Fruit fly (Drosophila melanogaster) whole organism, wandering third instar larva: ENCODE measurements around the gene CG9121.
A peak's percentile ranks its signal among the peaks of the same experiment; 100 is the strongest.

Experiments
- Abd-B ChIP-seq: fragments of >200 bp; optimal IDR thresholded peaks from 2 replicates; lab custom pipeline; 2017; ENCODE audit warnings: missing biosample characterization, missing genetic modification characterization
- CG32264 ChIP-seq: fragments of 200-800 bp; sonication (Bioruptor generic); optimal IDR thresholded peaks from 2 replicates; lab custom pipeline; 2016; ENCODE audit warnings: missing biosample characterization, missing genetic modification characterization
- CG9705 ChIP-seq: fragments of 200-800 bp; sonication (Bioruptor generic); optimal IDR thresholded peaks from 2 replicates; lab custom pipeline; 2018; ENCODE audit warnings: missing biosample characterization, mild to moderate bottlenecking, missing genetic modification characterization
- CrebA ChIP-seq: fragments of 200-800 bp; sonication (Bioruptor generic); optimal IDR thresholded peaks from 2 replicates; lab custom pipeline; 2016; ENCODE audit warnings: missing biosample characterization, mild to moderate bottlenecking, missing genetic modification characterization, borderline replicate concordance
- Dfd ChIP-seq: fragments of >200 bp; optimal IDR thresholded peaks from 2 replicates; lab custom pipeline; 2017; ENCODE audit warnings: missing biosample characterization, missing genetic modification characterization
- Dif ChIP-seq: fragments of 200-275, 200-300 bp; sonication (Bioruptor generic); optimal IDR thresholded peaks from 2 replicates; lab custom pipeline; 2018; ENCODE audit warnings: missing biosample characterization, missing genetic modification characterization; ENCODE audit not compliant: partially characterized antibody
- GATAd ChIP-seq: sonication (Bioruptor generic); optimal IDR thresholded peaks from 2 replicates; lab custom pipeline; 2016; ENCODE audit warnings: missing biosample characterization, missing genetic modification characterization
- HLH106 ChIP-seq: fragments of 200-800 bp; optimal IDR thresholded peaks from 3 replicates; lab custom pipeline; 2019; ENCODE audit warnings: missing biosample characterization, mild to moderate bottlenecking, missing genetic modification characterization, moderate library complexity
- Hnf4 ChIP-seq: fragments of 200-800 bp; sonication (Bioruptor generic); optimal IDR thresholded peaks from 2 replicates; lab custom pipeline; 2016; ENCODE audit warnings: missing biosample characterization, mild to moderate bottlenecking, missing genetic modification characterization
- Hr78 ChIP-seq: fragments of >200 bp; optimal IDR thresholded peaks from 2 replicates; lab custom pipeline; 2017; ENCODE audit warnings: missing biosample characterization, missing genetic modification characterization
- Hr83 ChIP-seq: fragments of 200-300 bp; sonication (Bioruptor generic); optimal IDR thresholded peaks from 2 replicates; lab custom pipeline; 2016; ENCODE audit warnings: missing biosample characterization, mild to moderate bottlenecking, missing genetic modification characterization, moderate library complexity; ENCODE audit not compliant: poor library complexity, severe bottlenecking
- Jra ChIP-seq: sonication (Bioruptor generic); optimal IDR thresholded peaks from 2 replicates; lab custom pipeline; 2016; ENCODE audit warnings: missing biosample characterization, missing genetic modification characterization
- Mio ChIP-seq: sonication (Bioruptor generic); optimal IDR thresholded peaks from 2 replicates; lab custom pipeline; 2016; ENCODE audit warnings: missing biosample characterization, missing genetic modification characterization
- Myc ChIP-seq: fragments of >200 bp; optimal IDR thresholded peaks from 2 replicates; lab custom pipeline; 2017
- N ChIP-seq: fragments of >200 bp; optimal IDR thresholded peaks from 2 replicates; lab custom pipeline; 2018; ENCODE audit warnings: missing biosample characterization, missing external identifiers, missing genetic modification characterization
- OdsH ChIP-seq: fragments of 200-800 bp; sonication (Bioruptor generic); optimal IDR thresholded peaks from 2 replicates; lab custom pipeline; 2016; ENCODE audit warnings: missing biosample characterization, mild to moderate bottlenecking, missing genetic modification characterization
- Rel ChIP-seq, 2 experiments: fragments of 200-800 bp; sonication (Bioruptor generic) in 1 of 2; optimal IDR thresholded peaks; 2 replicates in 1 of 2; 3 replicates in 1 of 2; lab custom pipeline; 2016 to 2019; ENCODE audit warnings: mild to moderate bottlenecking in 2 of 2, missing biosample characterization in 2 of 2, missing genetic modification characterization in 2 of 2, moderate library complexity in 1 of 2
- Sp1 ChIP-seq: fragments of 200-800 bp; sonication (Bioruptor generic); optimal IDR thresholded peaks from 3 replicates; lab custom pipeline; 2019; ENCODE audit warnings: missing biosample characterization, mild to moderate bottlenecking, missing genetic modification characterization, moderate library complexity
- Vsx2 ChIP-seq: fragments of 200-300, 225-300 bp; sonication (Bioruptor generic); optimal IDR thresholded peaks from 2 replicates; lab custom pipeline; 2018; ENCODE audit warnings: missing biosample characterization, missing genetic modification characterization; ENCODE audit not compliant: partially characterized antibody
- br ChIP-seq: fragments of 200-800 bp; sonication (Bioruptor generic); optimal IDR thresholded peaks from 2 replicates; lab custom pipeline; 2016; ENCODE audit warnings: missing biosample characterization, missing genetic modification characterization
- brk ChIP-seq: fragments of 200-800 bp; sonication (Bioruptor generic); optimal IDR thresholded peaks from 2 replicates; lab custom pipeline; 2016; ENCODE audit warnings: missing biosample characterization, mild to moderate bottlenecking, missing genetic modification characterization
- dl ChIP-seq, 2 experiments: fragments of 175-275, 200-275 bp in 1 of 2; fragments of 200-275 bp in 1 of 2; sonication (Bioruptor generic); optimal IDR thresholded peaks; lab custom pipeline; 2018; ENCODE audit warnings: mild to moderate bottlenecking in 2 of 2, missing biosample characterization in 2 of 2, missing genetic modification characterization in 2 of 2, moderate library complexity in 2 of 2; ENCODE audit not compliant: partially characterized antibody in 2 of 2, insufficient read depth in 1 of 2
- dmrt93B ChIP-seq: fragments of 200-800 bp; sonication (Bioruptor generic); optimal IDR thresholded peaks from 2 replicates; lab custom pipeline; 2018; ENCODE audit warnings: missing biosample characterization, mild to moderate bottlenecking, missing genetic modification characterization
- dsf ChIP-seq: sonication (Bioruptor generic); optimal IDR thresholded peaks from 2 replicates; lab custom pipeline; 2016; ENCODE audit warnings: missing biosample characterization, missing genetic modification characterization, borderline replicate concordance
- ey ChIP-seq: fragments of 200-800 bp; sonication (Bioruptor generic); optimal IDR thresholded peaks from 2 replicates; lab custom pipeline; 2016; ENCODE audit warnings: missing biosample characterization, missing genetic modification characterization
- foxo ChIP-seq, 2 experiments: fragments of 200-800 bp; sonication (Bioruptor generic); optimal IDR thresholded peaks; 2 replicates in 1 of 2; 3 replicates in 1 of 2; lab custom pipeline; 2016 to 2017; ENCODE audit warnings: missing biosample characterization in 2 of 2, missing genetic modification characterization in 2 of 2
- fru ChIP-seq: fragments of 200-800 bp; sonication (Bioruptor generic); optimal IDR thresholded peaks from 3 replicates; lab custom pipeline; 2016; ENCODE audit warnings: missing biosample characterization, mild to moderate bottlenecking, missing genetic modification characterization
- h ChIP-seq: fragments of 200-800 bp; sonication (Bioruptor generic); optimal IDR thresholded peaks from 3 replicates; lab custom pipeline; 2016; ENCODE audit warnings: missing biosample characterization, mild to moderate bottlenecking, missing genetic modification characterization
- jim ChIP-seq: fragments of 175-275, 200-325 bp; sonication (Bioruptor generic); optimal IDR thresholded peaks from 2 replicates; lab custom pipeline; 2016; ENCODE audit warnings: missing biosample characterization, mild to moderate bottlenecking, missing genetic modification characterization
- lola ChIP-seq: fragments of >200 bp; optimal IDR thresholded peaks from 2 replicates; lab custom pipeline; 2017; ENCODE audit warnings: missing biosample characterization, missing genetic modification characterization
- pan ChIP-seq: fragments of >200 bp; optimal IDR thresholded peaks from 2 replicates; lab custom pipeline; 2017
- psq ChIP-seq: fragments of 200-800 bp; sonication (Bioruptor generic); optimal IDR thresholded peaks from 3 replicates; lab custom pipeline; 2017; ENCODE audit warnings: missing biosample characterization, mild to moderate bottlenecking, missing genetic modification characterization, moderate library complexity
- rgr ChIP-seq: fragments of 200-800 bp; sonication (Bioruptor generic); optimal IDR thresholded peaks from 3 replicates; lab custom pipeline; 2016; ENCODE audit warnings: missing biosample characterization, mild to moderate bottlenecking, missing genetic modification characterization
- sage ChIP-seq: fragments of 200-800 bp; sonication (Bioruptor generic); optimal IDR thresholded peaks from 2 replicates; lab custom pipeline; 2016; ENCODE audit warnings: missing biosample characterization, mild to moderate bottlenecking, missing genetic modification characterization
- sv ChIP-seq: fragments of 200-800 bp; sonication (Bioruptor generic); optimal IDR thresholded peaks from 3 replicates; lab custom pipeline; 2016; ENCODE audit warnings: missing biosample characterization, missing genetic modification characterization
- tai ChIP-seq: sonication (Bioruptor generic); optimal IDR thresholded peaks from 2 replicates; lab custom pipeline; 2016; ENCODE audit warnings: missing biosample characterization, missing genetic modification characterization
- usp ChIP-seq: fragments of >200 bp; optimal IDR thresholded peaks from 2 replicates; lab custom pipeline; 2017; ENCODE audit warnings: missing biosample characterization, missing genetic modification characterization
- woc ChIP-seq: sonication (Bioruptor generic); optimal IDR thresholded peaks from 2 replicates; lab custom pipeline; 2016; ENCODE audit warnings: missing biosample characterization, mild to moderate bottlenecking, missing genetic modification characterization

Gene CG9121

dm6 chr2L:5086905-5087522, 36.2 kb upstream of the CG9121 start (continued):
- TF ChIP-seq h (peak; percentile 80), Dif (GFP tag; lab: Kevin White, UChicago) (no peak), Dfd (GFP tag; lab: Kevin White, UChicago) (no peak), Myc (lab: Kevin White, UChicago) (no peak), HLH106 (tag; lab: Kevin White, UChicago) (peak; percentile 68), OdsH (peak; percentile 75), rgr (GFP tag; lab: Kevin White, UChicago) (peak; percentile 74), Abd-B (GFP tag; lab: Kevin White, UChicago) (no peak), foxo (GFP tag; optimal IDR thresholded peaks at IDR 0.05; lab: Kevin White, UChicago) (peak in 1 of 2 experiments; percentile 81), usp (GFP tag; lab: Kevin White, UChicago) (no peak), CG9705 (GFP tag; lab: Kevin White, UChicago) (peak; percentile 29), Jra (peak; percentile 48), br (GFP tag; lab: Kevin White, UChicago) (peak; percentile 79), GATAd (GFP tag; lab: Kevin White, UChicago) (no peak)

DNA sequence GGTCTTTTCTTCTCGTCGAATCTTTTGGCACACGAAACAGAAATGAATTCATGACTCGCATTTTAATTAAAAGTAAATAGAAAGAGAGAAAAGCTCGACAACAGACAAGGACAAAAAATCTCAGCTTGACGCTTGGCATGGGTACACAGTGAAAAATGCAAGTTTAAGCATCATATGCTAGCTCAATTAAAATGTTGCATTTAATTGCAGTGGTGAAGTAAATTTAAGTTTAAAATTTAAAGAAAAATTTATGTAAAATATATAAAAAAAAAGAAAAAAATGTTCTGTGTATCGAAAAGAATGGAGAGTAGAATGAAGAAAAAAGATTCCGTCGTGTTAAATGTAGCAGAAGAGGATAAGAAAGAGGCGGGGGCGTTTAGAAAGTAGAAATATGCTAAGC, 34.7 kb upstream of the CG9121 start:
- TF ChIP-seq rgr (GFP tag; lab: Kevin White, UChicago) (peak; percentile 32), Hnf4 (GFP tag; lab: Kevin White, UChicago) (peak; percentile 39), sage (GFP tag; lab: Kevin White, UChicago) (no peak), Mio (GFP tag; lab: Kevin White, UChicago) (no peak), CG9705 (GFP tag; lab: Kevin White, UChicago) (no peak), foxo (GFP tag; optimal IDR thresholded peaks at IDR 0.05; lab: Kevin White, UChicago) (peak in 1 of 2 experiments; percentile 44), jim (no peak), psq (GFP tag; lab: Kevin White, UChicago) (peak; percentile 42), GATAd (GFP tag; lab: Kevin White, UChicago) (no peak), Sp1 (GFP tag; lab: Kevin White, UChicago) (peak; percentile 10), fru (GFP tag; lab: Kevin White, UChicago) (peak; percentile 29), OdsH (no peak), h (peak; percentile 35), HLH106 (tag; lab: Kevin White, UChicago) (peak; percentile 25)

DNA sequence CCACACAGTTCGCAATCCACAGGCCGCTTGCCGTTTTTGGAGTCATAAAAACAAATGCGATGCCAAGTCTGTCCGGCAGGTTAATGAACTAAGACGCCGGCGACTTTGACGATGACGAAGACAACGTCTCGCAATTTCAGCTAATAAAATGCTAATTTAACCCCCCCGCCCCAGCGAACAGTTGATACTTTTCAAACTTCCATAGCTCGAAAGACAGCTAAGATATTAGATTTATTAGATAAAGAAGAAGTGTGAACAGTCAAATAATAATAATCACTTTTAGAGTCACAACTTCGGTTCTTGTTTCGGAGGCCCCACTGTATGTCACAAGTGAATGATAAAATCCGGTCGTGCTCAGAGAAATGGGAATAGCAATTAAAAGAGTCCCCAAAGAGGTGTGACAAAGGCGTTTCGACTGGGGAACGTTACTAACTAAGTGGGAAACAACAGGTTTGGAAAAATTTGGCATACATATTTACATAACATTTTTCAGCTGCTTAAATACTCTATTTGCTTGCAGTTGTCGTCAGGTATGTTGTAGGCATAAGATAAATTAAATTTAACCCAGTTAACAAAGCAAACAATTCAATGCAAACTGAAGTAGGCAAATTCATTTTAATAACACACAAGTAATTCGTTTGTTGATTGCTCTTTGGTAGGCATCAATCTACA, 33.9 kb upstream of the CG9121 start:
- TF ChIP-seq sage (GFP tag; lab: Kevin White, UChicago) = no peak
- peak; percentile 6 for TF ChIP-seq GATAd (GFP tag; lab: Kevin White, UChicago)
- TF ChIP-seq sv = no peak
- peak; percentile 64 for TF ChIP-seq br (GFP tag; lab: Kevin White, UChicago)
- TF ChIP-seq tai = peak; percentile 57
- TF ChIP-seq ey (GFP tag; lab: Kevin White, UChicago) = peak; percentile 78
- peak; percentile 28 for TF ChIP-seq psq (GFP tag; lab: Kevin White, UChicago)
- TF ChIP-seq usp (GFP tag; lab: Kevin White, UChicago) = no peak
- no peak for TF ChIP-seq dmrt93B (GFP tag; lab: Kevin White, UChicago)
- no peak for TF ChIP-seq Abd-B (GFP tag; lab: Kevin White, UChicago)
- peak; percentile 5 for TF ChIP-seq dsf (GFP tag; lab: Kevin White, UChicago)
- TF ChIP-seq rgr (GFP tag; lab: Kevin White, UChicago) = peak; percentile 25
- TF ChIP-seq foxo (GFP tag; optimal IDR thresholded peaks at IDR 0.05; lab: Kevin White, UChicago) = peak in 1 of 2 experiments; percentile 56
- no peak for TF ChIP-seq Dif (GFP tag; lab: Kevin White, UChicago)
- TF ChIP-seq OdsH = peak; percentile 63
- TF ChIP-seq Jra = peak; percentile 48
- peak; percentile 30 for TF ChIP-seq Sp1 (GFP tag; lab: Kevin White, UChicago)
- peak; percentile 16 for TF ChIP-seq woc (GFP tag; lab: Kevin White, UChicago)
- no peak for TF ChIP-seq CG9705 (GFP tag; lab: Kevin White, UChicago)
- no peak for TF ChIP-seq Hr83 (GFP tag; lab: Kevin White, UChicago)
- no peak for TF ChIP-seq CrebA (GFP tag; lab: Kevin White, UChicago)
- no peak for TF ChIP-seq brk
- peak; percentile 44 for TF ChIP-seq Hnf4 (GFP tag; lab: Kevin White, UChicago)
- TF ChIP-seq h = peak; percentile 51
- TF ChIP-seq fru (GFP tag; lab: Kevin White, UChicago) = peak; percentile 71
- no peak for TF ChIP-seq Vsx2
- TF ChIP-seq Myc (lab: Kevin White, UChicago) = no peak
- no peak for TF ChIP-seq lola (GFP tag; lab: Kevin White, UChicago)
- TF ChIP-seq dl (GFP tag; optimal IDR thresholded peaks at IDR 0.05; lab: Kevin White, UChicago; ENCODE audit: insufficient read depth in 1 of 2, partially characterized antibody in 2 of 2) = no peak
- no peak for TF ChIP-seq Dfd (GFP tag; lab: Kevin White, UChicago)
- TF ChIP-seq Hr78 (GFP tag; lab: Kevin White, UChicago) = no peak
- no peak for TF ChIP-seq CG32264 (GFP tag; lab: Kevin White, UChicago)
- no peak for TF ChIP-seq jim
- peak; percentile 52 for TF ChIP-seq HLH106 (tag; lab: Kevin White, UChicago)
- no peak for TF ChIP-seq Mio (GFP tag; lab: Kevin White, UChicago)
- no peak for TF ChIP-seq Rel (GFP tag; optimal IDR thresholded peaks at IDR 0.05; lab: Kevin White, UChicago)
- TF ChIP-seq Rel (tag; optimal IDR thresholded peaks at IDR 0.05; lab: Kevin White, UChicago) = no peak
- TF ChIP-seq pan (lab: Kevin White, UChicago) = no peak
- TF ChIP-seq N (GFP tag; lab: Kevin White, UChicago) = no peak
